Fruit fly (Drosophila melanogaster): Measurements from ENCODE around the gene CG8188.

- TF ChIP-seq CG8478 (optimal IDR thresholded peaks at IDR 0.05): no peak
- no peak for TF ChIP-seq pan (optimal IDR thresholded peaks at IDR 0.05)
- TF ChIP-seq psq (optimal IDR thresholded peaks at IDR 0.05): no peak
- no peak for TF ChIP-seq EcR (GFP tag; optimal IDR thresholded peaks at IDR 0.05)
- no peak for TF ChIP-seq usp (GFP tag; optimal IDR thresholded peaks at IDR 0.05)
- no peak for TF ChIP-seq Dll (optimal IDR thresholded peaks at IDR 0.05)
These were observed 40.0 kb upstream of the CG8188 start for dm6 chrX:17742592-17743364.
